Worm (Caenorhabditis elegans): ENCODE data around the gene mboa-2.

DNA sequence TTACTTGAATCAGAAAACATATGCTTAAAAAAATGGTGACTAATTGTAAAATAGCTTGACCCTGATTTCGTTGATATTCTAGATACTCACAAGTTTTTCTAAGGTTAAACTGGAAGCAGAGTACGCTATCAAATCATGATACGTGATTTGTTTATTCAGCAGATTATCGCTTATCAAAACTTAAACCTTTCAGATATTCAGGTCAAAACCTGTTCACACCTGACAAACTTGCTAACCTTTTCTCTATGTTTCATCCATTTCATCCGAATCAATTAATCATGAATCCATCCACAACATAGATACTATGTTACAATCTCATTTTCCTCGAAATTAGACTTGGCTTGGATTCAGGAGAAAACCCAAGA lies 25.5 kb upstream of the mboa-2 start:
- no peak for TF ChIP-seq elt-3 (tag; optimal IDR thresholded peaks at IDR 0.05)
- TF ChIP-seq lin-13 (GFP tag; optimal IDR thresholded peaks at IDR 0.05) = peak; percentile 14
- no peak for TF ChIP-seq sma-9 (GFP tag; optimal IDR thresholded peaks at IDR 0.05)
- no peak for TF ChIP-seq sma-9 (tag; optimal IDR thresholded peaks at IDR 0.05)
- no peak for TF ChIP-seq zag-1 (tag; optimal IDR thresholded peaks at IDR 0.05)
- no peak for TF ChIP-seq ceh-82 (tag; optimal IDR thresholded peaks at IDR 0.05)
- no peak for TF ChIP-seq F13H6.1 (tag; optimal IDR thresholded peaks at IDR 0.05)
- no peak for TF ChIP-seq fos-1 (tag; optimal IDR thresholded peaks at IDR 0.05)
- TF ChIP-seq unc-62 (GFP tag; optimal IDR thresholded peaks at IDR 0.05) = no peak
- no peak for TF ChIP-seq ama-1 (optimal IDR thresholded peaks at IDR 0.05)
- no peak for TF ChIP-seq unc-55 (GFP tag; optimal IDR thresholded peaks at IDR 0.05)
- TF ChIP-seq nhr-23 (tag; optimal IDR thresholded peaks at IDR 0.05) = no peak
- TF ChIP-seq nhr-12 (tag; optimal IDR thresholded peaks at IDR 0.05) = no peak

Measured in whole organism, L2 larva.